Fruit fly (Drosophila melanogaster): ENCODE data around the gene CG31431.
A peak's percentile ranks its signal among the peaks of the same experiment; 100 is the strongest.

Gene CG31431

DNA sequence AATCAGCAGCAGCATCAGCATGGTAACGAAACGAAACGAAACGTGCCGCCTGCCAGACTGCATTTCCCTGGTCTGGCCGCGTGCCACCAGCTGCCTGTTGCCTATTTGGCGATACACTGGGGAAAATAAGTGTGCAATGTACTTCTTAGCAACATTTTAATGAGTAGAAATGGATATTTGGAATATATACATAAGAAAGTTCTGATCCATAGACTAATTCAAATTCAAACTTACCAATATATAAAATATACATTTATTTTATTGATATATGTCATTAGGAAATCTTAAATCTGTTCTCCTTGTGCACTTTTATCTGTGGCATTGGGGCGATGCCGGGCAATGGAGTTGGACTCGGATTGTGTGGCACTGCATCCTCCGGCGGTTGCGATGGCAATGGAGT is 23.4 kb downstream of the CG31431 start (continued):
- TF ChIP-seq salr (GFP tag; optimal IDR thresholded peaks at IDR 0.05), result peak; percentile 36 to 88
- TF ChIP-seq Lpt (GFP tag; optimal IDR thresholded peaks at IDR 0.05), result peak; percentile 86
- peak; percentile 88 for TF ChIP-seq CG10631 (GFP tag; optimal IDR thresholded peaks at IDR 0.05)
- TF ChIP-seq CG34406 (GFP tag; optimal IDR thresholded peaks at IDR 0.05), result peak; percentile 51
- TF ChIP-seq OdsH (GFP tag; optimal IDR thresholded peaks at IDR 0.05), result peak; percentile 80
- peak; percentile 71 for TF ChIP-seq CG11762 (GFP tag; optimal IDR thresholded peaks at IDR 0.05; ENCODE audit: insufficient read depth)
- peak; percentile 64 for TF ChIP-seq svp (GFP tag)

DNA sequence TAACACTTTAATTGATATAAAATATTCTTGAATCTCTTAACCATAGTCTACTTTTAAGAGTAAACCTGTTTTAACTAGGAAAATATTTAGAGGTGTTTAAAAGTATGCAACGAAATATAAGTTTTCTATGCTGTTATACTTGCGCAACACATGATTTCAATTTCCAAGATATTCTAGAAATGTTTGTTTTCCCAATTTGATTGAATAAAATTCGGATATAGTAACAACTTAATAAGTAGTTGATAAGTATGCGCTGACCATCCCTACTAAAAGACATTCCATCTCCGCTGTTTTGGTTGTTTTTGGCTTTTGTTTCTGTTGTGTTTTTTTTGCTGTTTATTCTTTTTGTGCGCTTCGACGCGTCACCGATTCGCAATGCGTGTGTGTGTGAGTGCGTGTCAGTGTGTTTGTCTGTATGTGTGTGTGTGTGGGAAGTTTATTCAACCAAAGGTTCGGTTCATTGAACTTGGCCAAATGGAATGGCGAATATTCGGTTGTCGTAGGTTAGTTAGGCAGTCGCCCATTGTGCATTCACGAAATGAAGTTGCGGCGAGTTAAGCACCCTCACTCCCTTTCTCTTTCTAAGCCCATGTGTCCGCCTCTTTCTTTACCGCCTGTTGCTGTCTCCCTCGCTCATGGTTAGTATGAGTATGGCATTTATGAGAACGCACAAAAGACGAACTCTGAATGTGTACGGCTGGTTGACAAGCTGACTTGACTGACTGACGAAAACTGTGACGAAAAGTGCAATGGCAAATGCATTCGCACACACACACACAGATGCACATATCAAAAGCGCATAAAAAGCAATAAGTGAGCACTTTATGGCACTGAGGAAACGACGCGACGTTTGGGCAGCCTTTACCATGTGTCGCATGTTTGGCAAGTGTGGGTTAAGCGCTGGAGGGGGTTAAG is 25.7 kb downstream of the CG31431 start:
- no peak for TF ChIP-seq Sox102F (GFP tag; optimal IDR thresholded peaks at IDR 0.05)
- peak; percentile 24 for TF ChIP-seq CG3032 (tag; optimal IDR thresholded peaks at IDR 0.05)
- TF ChIP-seq CG4318 (GFP tag; optimal IDR thresholded peaks at IDR 0.05), result no peak
- peak; percentile 78 for TF ChIP-seq CG6854 (GFP tag; optimal IDR thresholded peaks at IDR 0.05)
- peak; percentile 55 for TF ChIP-seq CG6808 (GFP tag; optimal IDR thresholded peaks at IDR 0.05)
- no peak for TF ChIP-seq Ets21C (GFP tag; optimal IDR thresholded peaks at IDR 0.05)
- TF ChIP-seq svp (GFP tag), result peak; percentile 74
- no peak for TF ChIP-seq CG8119 (GFP tag; IDR thresholded peaks at IDR 0.05)
- peak; percentile 35 for TF ChIP-seq Met (GFP tag; optimal IDR thresholded peaks at IDR 0.05)
- peak; percentile 8 for TF ChIP-seq CG7368 (GFP tag; optimal IDR thresholded peaks at IDR 0.05)
- peak; percentile 1 for TF ChIP-seq Eip93F (GFP tag; optimal IDR thresholded peaks at IDR 0.05)
- peak; percentile 73 for TF ChIP-seq eg (GFP tag; IDR thresholded peaks at IDR 0.05)
- no peak for TF ChIP-seq fd59A (GFP tag; optimal IDR thresholded peaks at IDR 0.05)
- peak; percentile 15 for TF ChIP-seq vri (GFP tag; optimal IDR thresholded peaks at IDR 0.05)
- TF ChIP-seq CG6276 (GFP tag; optimal IDR thresholded peaks at IDR 0.05), result peak; percentile 36
- peak; percentile 53 for TF ChIP-seq CG10631 (GFP tag; optimal IDR thresholded peaks at IDR 0.05)
- peak; percentile 38 for TF ChIP-seq cyc (GFP tag; optimal IDR thresholded peaks at IDR 0.05)
- TF ChIP-seq fkh (GFP tag; optimal IDR thresholded peaks at IDR 0.05), result no peak
- peak; percentile 40 for TF ChIP-seq OdsH (GFP tag; optimal IDR thresholded peaks at IDR 0.05)
- TF ChIP-seq CG6792 (GFP tag; optimal IDR thresholded peaks at IDR 0.05), result no peak
- TF ChIP-seq CG8632 (GFP tag; optimal IDR thresholded peaks at IDR 0.05), result peak; percentile 17
- peak; percentile 54 for TF ChIP-seq lz (GFP tag; optimal IDR thresholded peaks at IDR 0.05)
- TF ChIP-seq CG1621 (tag; optimal IDR thresholded peaks at IDR 0.05), result no peak
- peak; percentile 3 for TF ChIP-seq CG16779 (tag; optimal IDR thresholded peaks at IDR 0.05)
- TF ChIP-seq fd85E (GFP tag; optimal IDR thresholded peaks at IDR 0.05), result no peak
- peak; percentile 55 for TF ChIP-seq Blimp-1 (GFP tag; optimal IDR thresholded peaks at IDR 0.05)
- TF ChIP-seq CG15336 (GFP tag; IDR thresholded peaks at IDR 0.05), result no peak
- peak; percentile 68 for TF ChIP-seq Eip78C (GFP tag)
- TF ChIP-seq acj6 (GFP tag; optimal IDR thresholded peaks at IDR 0.05), result peak; percentile 21
- TF ChIP-seq ss (GFP tag; optimal IDR thresholded peaks at IDR 0.05), result peak in 1 of 2 experiments; percentile 33
- no peak for TF ChIP-seq net (GFP tag; optimal IDR thresholded peaks at IDR 0.05)
- TF ChIP-seq pdm3 (GFP tag; optimal IDR thresholded peaks at IDR 0.05), result peak; percentile 44
- TF ChIP-seq Hr38 (GFP tag; optimal IDR thresholded peaks at IDR 0.05), result no peak
- TF ChIP-seq dsx (GFP tag; optimal IDR thresholded peaks at IDR 0.05; ENCODE audit: poor library complexity, severe bottlenecking), result peak; percentile 10
- TF ChIP-seq CG8319 (GFP tag; optimal IDR thresholded peaks at IDR 0.05), result peak; percentile 33
- peak; percentile 2 for TF ChIP-seq Ets96B (tag; optimal IDR thresholded peaks at IDR 0.05)
- TF ChIP-seq esn (GFP tag; optimal IDR thresholded peaks at IDR 0.05), result peak; percentile 72
- peak; percentile 12 for TF ChIP-seq CG31627 (GFP tag; optimal IDR thresholded peaks at IDR 0.05)
- no peak for TF ChIP-seq Sox15 (GFP tag; optimal IDR thresholded peaks at IDR 0.05)
- no peak for TF ChIP-seq CG11294 (GFP tag; IDR thresholded peaks at IDR 0.05)
- TF ChIP-seq CG3919 (GFP tag; optimal IDR thresholded peaks at IDR 0.05), result peak; percentile 20
- peak; percentile 43 for TF ChIP-seq CG32006 (GFP tag; optimal IDR thresholded peaks at IDR 0.05)
- peak; percentile 6 for TF ChIP-seq Sox14 (GFP tag; optimal IDR thresholded peaks at IDR 0.05)
- TF ChIP-seq Lpt (GFP tag; optimal IDR thresholded peaks at IDR 0.05), result peak; percentile 4

Measured in whole organism, prepupa.